Worm (Caenorhabditis elegans): Measurements from ENCODE around the gene srz-83.

DNA sequence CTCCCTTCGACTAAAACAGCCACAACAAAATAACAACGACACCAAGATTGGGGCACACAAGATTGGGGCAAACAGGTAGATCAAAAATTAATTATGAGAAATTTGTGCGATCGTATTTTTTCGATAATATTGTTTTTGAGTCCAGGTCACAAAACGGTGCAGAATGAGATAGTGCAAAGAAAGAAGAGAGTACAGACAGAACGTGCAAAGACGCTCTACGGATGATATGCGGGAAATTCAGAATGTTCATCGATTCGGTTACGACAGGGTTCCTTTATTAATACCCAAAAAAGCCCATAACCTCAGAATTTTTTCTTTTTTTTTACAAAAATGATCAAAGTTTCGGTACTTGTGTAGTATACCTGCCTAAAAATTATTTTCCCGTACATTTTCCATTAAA lies 35.0 kb downstream of the srz-83 start:
- TF ChIP-seq tbx-11 (GFP tag; IDR thresholded peaks at IDR 0.05): no peak
- TF ChIP-seq ets-7 (tag; optimal IDR thresholded peaks at IDR 0.05): no peak
- TF ChIP-seq B0310.2 (tag; optimal IDR thresholded peaks at IDR 0.05): no peak
- no peak for TF ChIP-seq hmg-4 (GFP tag; optimal IDR thresholded peaks at IDR 0.05)
- TF ChIP-seq flt-1 (GFP tag; IDR thresholded peaks at IDR 0.05): no peak
- no peak for TF ChIP-seq F13C5.2 (tag; optimal IDR thresholded peaks at IDR 0.05)
- TF ChIP-seq ceh-13 (GFP tag; optimal IDR thresholded peaks at IDR 0.05): no peak
- TF ChIP-seq hnd-1 (tag; optimal IDR thresholded peaks at IDR 0.05): no peak
- TF ChIP-seq hmbx-1 (tag; optimal IDR thresholded peaks at IDR 0.05): no peak

Measured in whole organism, early embryonic.